Fruit fly (Drosophila melanogaster): ENCODE measurements around the gene Ube4A.

Ube4A gene

DNA sequence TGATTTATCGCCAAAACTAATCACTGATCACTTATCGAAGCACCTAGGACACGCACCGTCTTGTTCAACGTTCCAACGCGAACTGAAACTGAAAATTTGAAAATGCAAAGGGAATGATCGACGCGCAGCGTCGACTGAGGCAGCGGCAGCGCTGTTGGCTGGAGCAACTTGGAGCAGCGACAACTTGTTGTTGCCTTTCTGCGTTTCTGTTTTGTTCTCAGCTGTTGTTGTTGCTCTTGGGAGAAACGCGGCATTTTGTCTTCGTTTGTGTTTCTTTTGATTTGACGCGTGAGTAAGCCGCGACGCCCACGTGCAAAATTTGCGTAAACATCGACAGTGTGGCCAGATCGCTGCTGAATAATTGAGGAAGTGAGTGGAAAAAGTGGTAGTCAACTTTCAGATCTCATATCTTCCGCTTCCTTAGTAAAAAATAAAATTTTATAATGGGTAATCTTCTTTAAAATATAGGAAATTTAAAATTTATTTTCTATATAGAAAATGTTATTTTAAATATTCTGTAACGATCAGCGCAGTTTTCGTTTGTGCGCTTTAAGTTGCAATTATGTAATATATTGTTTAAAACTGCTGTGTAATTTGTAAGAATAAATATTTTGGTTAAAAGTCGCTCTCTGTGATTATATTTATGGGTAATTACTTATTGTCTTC lies 50.8 kb downstream of the Ube4A start, which contains the start of gene Tsp (continued):
- TF ChIP-seq HLH54F (GFP tag; optimal IDR thresholded peaks at IDR 0.05) (no peak), gce (GFP tag; IDR thresholded peaks at IDR 0.05) (no peak), CG6765 (GFP tag; optimal IDR thresholded peaks at IDR 0.05) (no peak), ci (GFP tag; IDR thresholded peaks at IDR 0.05) (peak; percentile 17; the same call in 1 of the 3 replicates), CG32772 (GFP tag; IDR thresholded peaks at IDR 0.05) (no peak), CG6813 (GFP tag; optimal IDR thresholded peaks at IDR 0.05) (no peak), jigr1 (GFP tag; IDR thresholded peaks at IDR 0.05) (no peak), ERR (GFP tag; optimal IDR thresholded peaks at IDR 0.05) (no peak), zen2 (GFP tag; IDR thresholded peaks at IDR 0.05; ENCODE audit: partially characterized antibody) (no peak), lab (GFP tag; optimal IDR thresholded peaks at IDR 0.05) (peak; percentile 14), pros (GFP tag; optimal IDR thresholded peaks at IDR 0.05) (peak; percentile 31), CG13894 (tag; optimal IDR thresholded peaks at IDR 0.05) (peak; percentile 13), Hmx (GFP tag; optimal IDR thresholded peaks at IDR 0.05) (no peak), kah (GFP tag; optimal IDR thresholded peaks at IDR 0.05) (peak; percentile 90), NK7.1 (GFP tag; optimal IDR thresholded peaks at IDR 0.05) (no peak), Lim3 (GFP tag; IDR thresholded peaks at IDR 0.05) (no peak), CG11504 (tag; optimal IDR thresholded peaks at IDR 0.05) (no peak), da (GFP tag; optimal IDR thresholded peaks at IDR 0.05) (no peak), unpg (GFP tag; optimal IDR thresholded peaks at IDR 0.05) (peak; percentile 0), danr (GFP tag; IDR thresholded peaks at IDR 0.05) (no peak), CG10565 (GFP tag; optimal IDR thresholded peaks at IDR 0.05) (no peak), CG14965 (GFP tag; optimal IDR thresholded peaks at IDR 0.05; ENCODE audit: borderline replicate concordance) (no peak), PHDP (tag; optimal IDR thresholded peaks at IDR 0.05) (no peak), nau (GFP tag; optimal IDR thresholded peaks at IDR 0.05) (no peak), CG17186 (GFP tag; optimal IDR thresholded peaks at IDR 0.05) (no peak), Dek (tag; optimal IDR thresholded peaks at IDR 0.05) (no peak), Aef1 (GFP tag; IDR thresholded peaks at IDR 0.05) (peak; percentile 22; the same call in 1 of the 3 replicates), CG17328 (GFP tag; IDR thresholded peaks at IDR 0.05) (no peak), eve (GFP tag; optimal IDR thresholded peaks at IDR 0.05) (no peak), CG1602 (GFP tag; optimal IDR thresholded peaks at IDR 0.05) (no peak), CG11093 (GFP tag; IDR thresholded peaks at IDR 0.05) (no peak), eyg (GFP tag; optimal IDR thresholded peaks at IDR 0.05) (no peak), CG2712 (tag; optimal IDR thresholded peaks at IDR 0.05) (no peak), CG9797 (GFP tag; optimal IDR thresholded peaks at IDR 0.05) (no peak), ato (GFP tag; IDR thresholded peaks at IDR 0.05; ENCODE audit: partially characterized antibody) (no peak), CG13123 (GFP tag; optimal IDR thresholded peaks at IDR 0.05) (no peak), Spps (tag; optimal IDR thresholded peaks at IDR 0.05) (no peak), Ravus (GFP tag; IDR thresholded peaks at IDR 0.05) (no peak), hb (GFP tag; IDR thresholded peaks at IDR 0.05; ENCODE audit: partially characterized antibody) (no peak), CG7928 (GFP tag; optimal IDR thresholded peaks at IDR 0.05) (no peak)
